Worm (Caenorhabditis elegans) whole organism, L4 larva: ENCODE data around the gene hphd-1.

ENCODE experiments used
- F44E2.7 ChIP-seq: fragments of 200-800 bp; sonication (Bioruptor generic); IDR thresholded peaks from 2 replicates; pipeline ENCODE4 v2.1.2; 2022; ENCODE audit warnings: missing genetic modification characterization, missing compliant biosample characterization
- R02D3.7 ChIP-seq: fragments of 150-350 bp; sonication (generic microtip); optimal IDR thresholded peaks from 3 replicates; lab custom pipeline; 2014; ENCODE audit warnings: missing biosample characterization, missing genetic modification characterization
- T20F7.1 ChIP-seq: fragments of 200-800 bp; sonication (Bioruptor generic); optimal IDR thresholded peaks from 2 replicates; lab custom pipeline; 2018; ENCODE audit warnings: mild to moderate bottlenecking, missing genetic modification characterization, missing compliant biosample characterization
- Y48G9A.11 ChIP-seq: fragments of 200-800 bp; sonication (Bioruptor generic); IDR thresholded peaks from 2 replicates; pipeline ENCODE4 v1.3.6; 2022; ENCODE audit warnings: missing genetic modification reagents, missing genetic modification characterization, missing compliant biosample characterization
- Y5F2A.4 ChIP-seq: fragments of 200-800 bp; sonication (Bioruptor generic); optimal IDR thresholded peaks from 2 replicates; lab custom pipeline; 2018; ENCODE audit warnings: mild to moderate bottlenecking, missing genetic modification characterization, missing compliant biosample characterization
- Y75B8A.6 ChIP-seq: fragments of 200-800 bp; sonication (Bioruptor generic); IDR thresholded peaks from 2 replicates; pipeline ENCODE4 v1.3.6; 2022; ENCODE audit warnings: missing genetic modification reagents, missing genetic modification characterization, missing compliant biosample characterization
- ZK337.2 ChIP-seq: fragments of 200-800 bp; sonication (Bioruptor generic); IDR thresholded peaks from 2 replicates; pipeline ENCODE4 v1.3.6; 2022; ENCODE audit warnings: missing genetic modification reagents, missing genetic modification characterization, missing compliant biosample characterization
- aha-1 ChIP-seq: fragments of 150-350 bp; peaks from one replicate; lab custom pipeline; 2014; ENCODE audit warnings: missing biosample characterization, missing genetic modification characterization
- attf-4 ChIP-seq: sonication (generic microtip); optimal IDR thresholded peaks from 3 replicates; lab custom pipeline; 2017; ENCODE audit warnings: missing biosample characterization, missing genetic modification characterization
- ceh-28 ChIP-seq: fragments of 150-350 bp; optimal IDR thresholded peaks from 2 replicates; lab custom pipeline; 2014; ENCODE audit warnings: missing biosample characterization, missing genetic modification reagents, missing genetic modification characterization
- ceh-32 ChIP-seq: sonication (generic microtip); optimal IDR thresholded peaks from 2 replicates; lab custom pipeline; 2016; ENCODE audit warnings: mild to moderate bottlenecking, missing genetic modification characterization, missing compliant biosample characterization; ENCODE audit not compliant: poor library complexity
- ceh-62 ChIP-seq: sonication (generic microtip); optimal IDR thresholded peaks from 2 replicates; lab custom pipeline; 2017; ENCODE audit warnings: missing biosample characterization, missing genetic modification characterization
- ces-1 ChIP-seq: fragments of 150-350 bp; sonication (generic microtip); optimal IDR thresholded peaks from 4 replicates; lab custom pipeline; 2014; ENCODE audit warnings: missing biosample characterization, missing genetic modification reagents, missing genetic modification characterization
- dmd-6 ChIP-seq: fragments of 200-800 bp; sonication (Bioruptor generic); IDR thresholded peaks from 2 replicates; pipeline ENCODE4 v1.3.6; 2022; ENCODE audit warnings: missing genetic modification reagents, missing genetic modification characterization, missing compliant biosample characterization
- dve-1 ChIP-seq: sonication (generic microtip); optimal IDR thresholded peaks from 2 replicates; lab custom pipeline; 2017; ENCODE audit warnings: antibody characterized with exemption, mild to moderate bottlenecking, missing genetic modification characterization, missing compliant biosample characterization; ENCODE audit not compliant: insufficient read depth
- egl-27 ChIP-seq: sonication (generic microtip); optimal IDR thresholded peaks from 3 replicates; lab custom pipeline; 2017; ENCODE audit warnings: missing biosample characterization, missing genetic modification reagents, missing genetic modification characterization
- jun-1 ChIP-seq: fragments of 150-350 bp; optimal IDR thresholded peaks from 2 replicates; lab custom pipeline; 2014; ENCODE audit warnings: missing biosample characterization, missing genetic modification reagents, missing genetic modification characterization
- lin-13 ChIP-seq: fragments of 150-350 bp; optimal IDR thresholded peaks from 2 replicates; lab custom pipeline; 2014; ENCODE audit warnings: missing biosample characterization, missing genetic modification reagents, missing genetic modification characterization
- lin-15B ChIP-seq: fragments of 150-350 bp; sonication (generic microtip); optimal IDR thresholded peaks from 3 replicates; lab custom pipeline; 2014; ENCODE audit warnings: missing biosample characterization, missing genetic modification characterization
- lin-39 ChIP-seq: fragments of 150-350 bp; optimal IDR thresholded peaks from 2 replicates; lab custom pipeline; 2014; ENCODE audit warnings: missing biosample characterization, missing genetic modification reagents, missing genetic modification characterization
- lsy-2 ChIP-seq, 2 experiments: fragments of 150-350 bp in 1 of 2; sonication (generic microtip) in 1 of 2; optimal IDR thresholded peaks; 2 replicates each; lab custom pipeline; 2014 to 2017; ENCODE audit warnings: missing biosample characterization in 2 of 2, missing genetic modification characterization in 2 of 2
- madf-9 ChIP-seq: fragments of 200-800 bp; sonication (Bioruptor generic); conservative IDR thresholded peaks from 2 replicates; pipeline ENCODE4 v1.3.6; 2022; ENCODE audit warnings: missing genetic modification reagents, missing genetic modification characterization, missing compliant biosample characterization
- mdl-1 ChIP-seq, 2 experiments: fragments of 150-350 bp in 1 of 2; sonication (generic microtip) in 1 of 2; optimal IDR thresholded peaks; 2 replicates each; lab custom pipeline; 2014 to 2017; ENCODE audit warnings: missing biosample characterization in 2 of 2, missing genetic modification characterization in 2 of 2
- mdt-29 ChIP-seq: fragments of 200-800 bp; sonication (Bioruptor generic); IDR thresholded peaks from 2 replicates; pipeline ENCODE4 v1.3.6; 2022; ENCODE audit warnings: missing genetic modification reagents, missing genetic modification characterization, missing compliant biosample characterization
- mxl-3 ChIP-seq: fragments of 200-800 bp; sonication (Bioruptor generic); optimal IDR thresholded peaks from 2 replicates; lab custom pipeline; 2018; ENCODE audit warnings: mild to moderate bottlenecking, missing genetic modification characterization, missing compliant biosample characterization
- nhr-41 ChIP-seq: fragments of 200-800 bp; sonication (Bioruptor generic); IDR thresholded peaks from 2 replicates; pipeline ENCODE4 v1.3.6; 2022; ENCODE audit warnings: missing genetic modification reagents, missing genetic modification characterization, missing compliant biosample characterization
- nhr-42 ChIP-seq: fragments of 200-800 bp; sonication (Bioruptor generic); IDR thresholded peaks from 2 replicates; pipeline ENCODE4 v1.3.6; 2022; ENCODE audit warnings: missing genetic modification characterization, missing compliant biosample characterization
- nhr-6 ChIP-seq: fragments of 150-350 bp; optimal IDR thresholded peaks from 2 replicates; lab custom pipeline; 2014; ENCODE audit warnings: missing biosample characterization, missing genetic modification characterization
- php-3 ChIP-seq: fragments of 200-800 bp; sonication (Bioruptor generic); IDR thresholded peaks from 2 replicates; pipeline ENCODE4 v1.3.6; 2022; ENCODE audit warnings: missing genetic modification reagents, missing genetic modification characterization, missing compliant biosample characterization
- rbr-2 ChIP-seq: sonication (generic microtip); optimal IDR thresholded peaks from 2 replicates; lab custom pipeline; 2016; ENCODE audit warnings: missing genotype, missing genetic modification characterization, missing compliant biosample characterization
- saeg-2 ChIP-seq: fragments of 200-800 bp; sonication (Bioruptor generic); IDR thresholded peaks from 2 replicates; pipeline ENCODE4 v1.3.6; 2022; ENCODE audit warnings: missing genetic modification reagents, missing genetic modification characterization, missing compliant biosample characterization
- set-16 ChIP-seq: fragments of 200-800 bp; sonication (Bioruptor generic); IDR thresholded peaks from 2 replicates; pipeline ENCODE4 v1.3.6; 2022; ENCODE audit warnings: missing genetic modification reagents, missing genetic modification characterization, missing compliant biosample characterization
- snpc-1.2 ChIP-seq: fragments of 200-800 bp; sonication (Bioruptor generic); IDR thresholded peaks from 2 replicates; pipeline ENCODE4 v1.3.6; 2022; ENCODE audit warnings: missing genetic modification reagents, missing genetic modification characterization, missing compliant biosample characterization
- spr-1 ChIP-seq: sonication (generic microtip); optimal IDR thresholded peaks from 2 replicates; lab custom pipeline; 2016; ENCODE audit warnings: mild to moderate bottlenecking, missing genetic modification characterization, missing compliant biosample characterization
- spr-3 ChIP-seq: fragments of 200-800 bp; sonication (Bioruptor generic); optimal IDR thresholded peaks from 2 replicates; lab custom pipeline; 2018; ENCODE audit warnings: mild to moderate bottlenecking, missing genetic modification characterization, missing compliant biosample characterization
- unc-130 ChIP-seq: sonication (generic microtip); optimal IDR thresholded peaks from 2 replicates; lab custom pipeline; 2016; ENCODE audit warnings: missing genetic modification reagents, missing genetic modification characterization, missing compliant biosample characterization
- unc-39 ChIP-seq: sonication (generic microtip); optimal IDR thresholded peaks from 2 replicates; lab custom pipeline; 2017; ENCODE audit warnings: missing biosample characterization, missing genetic modification characterization
- zag-1 ChIP-seq: fragments of 150-350 bp; optimal IDR thresholded peaks from 2 replicates; lab custom pipeline; 2014; ENCODE audit warnings: missing biosample characterization, missing genetic modification characterization
- ztf-7 ChIP-seq: fragments of 150-350 bp; optimal IDR thresholded peaks from 2 replicates; lab custom pipeline; 2014; ENCODE audit warnings: missing biosample characterization, missing genetic modification characterization

Gene hphd-1

ce11 chrII:13036717-13037116, 40.3 kb upstream of the hphd-1 start, which contains the start of gene F18A11.3 (continued):
- TF ChIP-seq T20F7.1 (GFP tag; lab: Kevin White, UChicago), result no peak
- TF ChIP-seq dve-1 (tag; lab: Kevin White, UChicago), result no peak
- no peak for TF ChIP-seq lin-13 (GFP tag; lab: Kevin White, UChicago)
- TF ChIP-seq lin-39 (tag; lab: Kevin White, UChicago), result no peak
- TF ChIP-seq snpc-1.2, result no peak
- TF ChIP-seq nhr-42, result no peak
- TF ChIP-seq zag-1 (tag; lab: Kevin White, UChicago), result no peak
- TF ChIP-seq mxl-3 (GFP tag; lab: Kevin White, UChicago), result peak; percentile 67
- no peak for TF ChIP-seq spr-3 (GFP tag; lab: Kevin White, UChicago)
- no peak for TF ChIP-seq spr-1 (tag; lab: Kevin White, UChicago)
- TF ChIP-seq saeg-2 (GFP tag; lab: Robert Waterston, UW), result no peak
- no peak for TF ChIP-seq mdt-29
- TF ChIP-seq Y75B8A.6 (GFP tag; lab: Robert Waterston, UW), result no peak
- TF ChIP-seq jun-1 (tag; lab: Kevin White, UChicago), result no peak
- no peak for TF ChIP-seq egl-27 (tag; lab: Kevin White, UChicago)
- TF ChIP-seq R02D3.7 (tag; lab: Kevin White, UChicago), result no peak
- TF ChIP-seq Y5F2A.4 (GFP tag; lab: Kevin White, UChicago), result no peak
- TF ChIP-seq ceh-32 (tag; lab: Kevin White, UChicago), result no peak
- no peak for TF ChIP-seq rbr-2 (tag; lab: Kevin White, UChicago)
- TF ChIP-seq ZK337.2 (GFP tag; lab: Robert Waterston, UW), result no peak
- TF ChIP-seq php-3 (GFP tag; lab: Robert Waterston, UW), result no peak
- no peak for TF ChIP-seq ceh-28 (tag; lab: Kevin White, UChicago)
- no peak for TF ChIP-seq nhr-41 (GFP tag; lab: Robert Waterston, UW)
- no peak for TF ChIP-seq lin-15B (tag; lab: Kevin White, UChicago)
- TF ChIP-seq set-16 (GFP tag; lab: Robert Waterston, UW), result no peak
- no peak for TF ChIP-seq ztf-7 (tag; lab: Kevin White, UChicago)
- no peak for TF ChIP-seq ceh-62
- no peak for TF ChIP-seq ces-1 (GFP tag; lab: Kevin White, UChicago)
- no peak; the same call in 1 of the 2 replicates for TF ChIP-seq dmd-6 (GFP tag; lab: Robert Waterston, UW)
- no peak for TF ChIP-seq unc-130 (GFP tag; lab: Kevin White, UChicago)
- TF ChIP-seq Y48G9A.11 (GFP tag; lab: Robert Waterston, UW), result no peak
- peak in 1 of 2 experiments; percentile 36 for TF ChIP-seq lsy-2 (tag; optimal IDR thresholded peaks at IDR 0.05; lab: Kevin White, UChicago)
- no peak for TF ChIP-seq attf-4 (tag; lab: Kevin White, UChicago)
- TF ChIP-seq unc-39 (tag; lab: Kevin White, UChicago), result no peak
- TF ChIP-seq nhr-6 (tag; lab: Kevin White, UChicago), result no peak
- no peak for TF ChIP-seq mdl-1 (tag; optimal IDR thresholded peaks at IDR 0.05; lab: Kevin White, UChicago)
- no peak for TF ChIP-seq madf-9 (GFP tag; lab: Robert Waterston, UW)
- TF ChIP-seq F44E2.7 (GFP tag; lab: Robert Waterston, UW), result no peak

ce11 chrII:13031649-13032191, 35.3 kb upstream of the hphd-1 start, which contains the start of gene F18A11.2:
Gene F18A11.2 (plus strand): TSS chrII:13031699.
- TF ChIP-seq aha-1 (tag; lab: Kevin White, UChicago), result peak; percentile 61
- TF ChIP-seq, all 104 proteins: peak for 1; not testable (repeated sequence) for 103
